Fruit fly (Drosophila melanogaster) S2 (cell line): ENCODE measurements around the gene CG31204.

Source experiments
- CG8478 ChIP-seq: fragments of >200 bp; optimal IDR thresholded peaks from 2 replicates; lab custom pipeline; 2018
- CTCF ChIP-seq, 2 experiments: fragments of >200 bp; optimal IDR thresholded peaks; 2 replicates each; lab custom pipeline; 2018

DNA sequence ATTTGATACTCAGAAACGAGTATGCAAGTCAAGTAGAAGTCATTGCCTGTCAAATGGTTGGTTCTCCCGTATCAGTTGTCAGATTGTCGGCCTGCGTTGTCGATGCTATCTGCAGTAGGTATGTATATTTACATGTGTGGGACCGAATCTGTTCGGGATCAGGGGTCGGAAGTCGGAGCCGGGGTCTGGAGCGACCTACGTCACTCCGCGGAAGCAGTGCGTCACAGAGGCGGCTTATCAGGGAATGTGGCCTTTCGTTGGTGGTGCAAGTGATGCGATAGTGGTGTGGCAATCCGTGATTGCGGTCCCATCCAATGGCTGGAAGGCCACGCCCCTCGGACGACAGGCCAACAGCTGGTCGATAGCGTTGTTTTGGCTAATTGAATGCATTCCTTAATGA is 42.3 kb upstream of the CG31204 start:
- TF ChIP-seq CG8478 (no peak), CTCF (optimal IDR thresholded peaks at IDR 0.05; lab: Kevin White, UChicago) (no peak)
